Worm (Caenorhabditis elegans): ENCODE measurements around the gene F10B5.3.

Gene F10B5.3

DNA sequence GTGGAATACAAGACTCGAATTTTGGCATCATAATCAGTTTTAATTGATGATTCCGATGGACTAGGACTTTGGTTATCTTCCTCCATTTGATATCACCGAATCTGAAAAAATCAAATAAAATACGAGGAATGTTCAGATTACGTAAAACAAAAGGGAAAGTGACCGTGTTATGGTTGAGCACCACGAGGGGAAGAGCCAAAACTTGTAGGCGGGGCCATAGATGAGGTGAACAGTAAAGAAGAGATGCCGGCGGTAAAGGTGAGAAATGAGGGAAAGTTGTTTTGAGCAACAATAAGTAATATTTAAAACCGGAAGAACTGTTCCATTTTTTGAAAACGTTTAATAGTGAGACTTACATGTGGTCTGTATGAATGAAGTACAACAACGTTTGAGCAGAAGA lies at the start of gene F10B5.3:
F10B5.3 (minus strand) TSS at position 101 of the 400 bp plus-strand sequence.
- TF ChIP-seq C38D4.7 (GFP tag; optimal IDR thresholded peaks at IDR 0.05): no peak
- TF ChIP-seq mec-3 (tag; optimal IDR thresholded peaks at IDR 0.05; ENCODE audit: borderline replicate concordance): no peak
- TF ChIP-seq sox-4 (tag; optimal IDR thresholded peaks at IDR 0.05): no peak
- TF ChIP-seq hlh-13 (GFP tag; optimal IDR thresholded peaks at IDR 0.05): no peak
- TF ChIP-seq fkh-10 (GFP tag; optimal IDR thresholded peaks at IDR 0.05): no peak

DNA sequence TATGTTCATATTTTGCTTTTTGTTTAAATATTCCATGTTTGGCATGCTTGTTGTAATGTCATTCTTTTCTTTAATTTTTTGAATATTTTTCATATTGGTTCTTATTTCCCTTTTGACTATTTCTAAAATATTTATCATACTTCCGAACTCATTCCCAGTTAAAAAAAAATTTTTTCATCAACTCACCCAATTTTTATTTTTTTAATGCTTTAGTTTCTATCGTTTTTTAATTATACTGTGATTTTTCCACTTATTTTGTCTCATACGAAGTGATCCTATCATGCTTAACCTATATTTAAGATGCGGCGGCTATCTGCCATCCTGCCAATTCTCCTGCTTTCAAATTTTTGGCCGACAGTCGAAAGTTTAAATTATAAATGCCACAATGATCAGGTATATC lies 48.7 kb upstream of the F10B5.3 start, which contains the start of gene qua-1:
qua-1 (plus strand) TSS at position 301 of the 400 bp plus-strand sequence.
- TF ChIP-seq ceh-18 (tag; optimal IDR thresholded peaks at IDR 0.05) (no peak), fax-1 (tag; optimal IDR thresholded peaks at IDR 0.05) (no peak), ceh-48 (tag; optimal IDR thresholded peaks at IDR 0.05) (no peak), fkh-10 (GFP tag; optimal IDR thresholded peaks at IDR 0.05) (no peak), Y22D7AL.16 (tag; optimal IDR thresholded peaks at IDR 0.05) (no peak), K09A11.1 (tag; optimal IDR thresholded peaks at IDR 0.05; ENCODE audit: insufficient read depth) (no peak)

DNA sequence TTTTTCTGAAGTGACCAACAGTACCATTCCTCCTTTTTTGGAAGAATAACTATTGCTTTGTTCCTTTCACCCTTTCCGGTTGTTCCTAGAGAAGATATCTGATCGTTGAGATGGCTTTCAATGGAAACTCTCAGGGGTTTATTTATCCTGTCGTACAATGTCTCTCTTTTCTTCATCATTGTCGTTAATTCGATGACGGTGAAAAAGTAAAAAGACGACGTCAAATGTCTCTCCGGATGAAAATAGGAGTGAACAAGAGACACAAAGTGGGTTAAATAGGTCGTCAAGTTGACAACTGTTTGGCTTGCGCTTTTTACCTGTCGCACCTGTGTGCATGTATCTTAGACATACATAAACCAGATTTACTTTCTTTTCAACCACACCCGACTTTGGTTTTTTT lies 44.1 kb upstream of the F10B5.3 start:
- TF ChIP-seq tbx-2 (tag; optimal IDR thresholded peaks at IDR 0.05) (no peak), nhr-232 (tag; optimal IDR thresholded peaks at IDR 0.05) (no peak), K02D7.2 (tag; optimal IDR thresholded peaks at IDR 0.05) (no peak), unc-55 (GFP tag; optimal IDR thresholded peaks at IDR 0.05) (no peak), Y22D7AL.16 (tag; optimal IDR thresholded peaks at IDR 0.05) (no peak), F13H6.1 (tag; optimal IDR thresholded peaks at IDR 0.05) (no peak), pha-4 (tag; optimal IDR thresholded peaks at IDR 0.05) (no peak), K09A11.1 (tag; optimal IDR thresholded peaks at IDR 0.05; ENCODE audit: insufficient read depth) (no peak), che-1 (tag; optimal IDR thresholded peaks at IDR 0.05) (no peak), ets-4 (tag; optimal IDR thresholded peaks at IDR 0.05) (no peak), eyg-1 (tag; optimal IDR thresholded peaks at IDR 0.05) (no peak), ceh-6 (GFP tag; optimal IDR thresholded peaks at IDR 0.05) (no peak)

DNA sequence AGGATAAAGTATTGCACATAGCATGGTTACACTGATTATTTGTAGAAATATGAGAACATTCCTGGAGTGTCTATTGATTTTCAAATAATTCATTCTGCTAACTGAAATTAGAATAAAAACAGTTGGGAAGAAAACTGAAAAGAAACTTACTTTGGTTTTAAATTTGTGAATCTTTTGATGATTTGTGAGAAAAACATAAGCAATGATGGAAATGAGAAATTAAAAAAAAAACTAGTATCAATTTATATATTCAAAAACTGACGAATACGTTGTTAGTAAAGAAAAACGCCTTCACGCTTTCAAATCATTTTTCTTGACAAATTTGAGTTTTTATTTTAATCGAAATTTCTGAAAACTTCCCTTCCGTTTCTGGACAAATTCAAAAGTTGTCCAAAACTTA lies 43.3 kb upstream of the F10B5.3 start, which contains the start of gene T05C12.9:
T05C12.9 (minus strand) TSS at position 101 of the 400 bp plus-strand sequence.
- TF ChIP-seq F13H6.1 (tag; optimal IDR thresholded peaks at IDR 0.05): no peak
- TF ChIP-seq pha-4 (tag; optimal IDR thresholded peaks at IDR 0.05): no peak
- no peak for TF ChIP-seq ceh-2 (tag; optimal IDR thresholded peaks at IDR 0.05)
- no peak for TF ChIP-seq ceh-24 (tag; optimal IDR thresholded peaks at IDR 0.05)
- TF ChIP-seq ceh-14 (tag; optimal IDR thresholded peaks at IDR 0.05): no peak
- no peak for TF ChIP-seq sox-4 (tag; optimal IDR thresholded peaks at IDR 0.05)
- no peak for TF ChIP-seq nhr-232 (tag; optimal IDR thresholded peaks at IDR 0.05)
- TF ChIP-seq ttx-3 (tag; optimal IDR thresholded peaks at IDR 0.05): no peak
- TF ChIP-seq ceh-34 (tag; optimal IDR thresholded peaks at IDR 0.05): no peak

DNA sequence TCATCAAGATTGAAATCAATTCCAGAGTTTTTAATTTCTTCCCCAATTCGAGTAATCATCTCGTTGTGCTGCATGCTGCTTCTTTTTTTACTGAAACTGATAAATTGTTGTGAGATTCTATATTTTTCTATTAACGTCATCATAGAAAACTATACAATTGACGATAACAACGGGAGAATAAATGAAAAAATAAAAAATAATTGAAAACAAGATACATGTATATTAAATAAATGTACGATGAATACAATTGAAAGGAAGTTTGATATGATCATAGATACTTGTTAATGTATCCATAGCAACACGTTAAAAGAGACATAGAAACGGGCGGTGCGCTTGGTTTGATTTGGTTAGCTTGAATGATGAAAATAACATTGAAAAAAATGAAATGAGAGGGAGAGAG lies 40.6 kb upstream of the F10B5.3 start, which contains the start of gene T05C12.8:
T05C12.8 (minus strand) TSS at position 101 of the 400 bp plus-strand sequence.
- TF ChIP-seq unc-55 (GFP tag; optimal IDR thresholded peaks at IDR 0.05): no peak
- no peak for TF ChIP-seq ceh-19 (GFP tag; optimal IDR thresholded peaks at IDR 0.05)
- TF ChIP-seq ceh-6 (GFP tag; optimal IDR thresholded peaks at IDR 0.05): no peak
- TF ChIP-seq ets-4 (tag; optimal IDR thresholded peaks at IDR 0.05): no peak
- TF ChIP-seq F13H6.1 (tag; optimal IDR thresholded peaks at IDR 0.05): no peak
- no peak for TF ChIP-seq ceh-22 (tag; optimal IDR thresholded peaks at IDR 0.05)
- TF ChIP-seq ceh-48 (tag; optimal IDR thresholded peaks at IDR 0.05): no peak
- TF ChIP-seq fkh-6 (tag; optimal IDR thresholded peaks at IDR 0.05): no peak
- no peak for TF ChIP-seq ceh-18 (tag; optimal IDR thresholded peaks at IDR 0.05)
- no peak for TF ChIP-seq elt-4 (tag; optimal IDR thresholded peaks at IDR 0.05)
- TF ChIP-seq hlh-13 (GFP tag; optimal IDR thresholded peaks at IDR 0.05): no peak
- no peak for TF ChIP-seq ceh-14 (tag; optimal IDR thresholded peaks at IDR 0.05)
- TF ChIP-seq tbx-7 (tag; optimal IDR thresholded peaks at IDR 0.05): no peak
- no peak for TF ChIP-seq pax-1 (tag; optimal IDR thresholded peaks at IDR 0.05)
- no peak for TF ChIP-seq ceh-34 (tag; optimal IDR thresholded peaks at IDR 0.05)
- no peak for TF ChIP-seq unc-3 (GFP tag; conservative IDR thresholded peaks at IDR 0.05)
- no peak for TF ChIP-seq unc-3 (tag; optimal IDR thresholded peaks at IDR 0.05)
- TF ChIP-seq ztf-16 (tag; optimal IDR thresholded peaks at IDR 0.05): no peak

All from whole organism, late embryonic.